Fruit fly (Drosophila melanogaster) whole organism, embryonic: Measurements from ENCODE around the gene Bub1.

ENCODE experiments used
- Aef1 ChIP-seq: fragments of 200-800 bp; sonication (Bioruptor generic); IDR thresholded peaks from 3 replicates; pipeline ENCODE4 v1.3.6; 2022; ENCODE audit warnings: missing biosample characterization, missing genetic modification characterization
- Awh ChIP-seq: fragments of 200-800 bp; sonication (Bioruptor generic); IDR thresholded peaks from 2 replicates; pipeline ENCODE4, ENCODE4 v1.3.6; 2022; ENCODE audit warnings: missing biosample characterization, missing genetic modification characterization
- CG11696 ChIP-seq: fragments of 200-800 bp; sonication (Bioruptor generic); IDR thresholded peaks from 2 replicates; pipeline ENCODE4 v1.3.6; 2022; ENCODE audit warnings: missing biosample characterization, missing genetic modification characterization
- CG1233 ChIP-seq: fragments of 200-800 bp; sonication (Bioruptor generic); optimal IDR thresholded peaks from 4 replicates; lab custom pipeline; 2018; ENCODE audit warnings: missing biosample characterization, mild to moderate bottlenecking, missing genetic modification characterization
- CG12391 ChIP-seq: fragments of 200-800 bp; sonication (Bioruptor generic); optimal IDR thresholded peaks from 3 replicates; lab custom pipeline; 2018; ENCODE audit warnings: missing biosample characterization, mild to moderate bottlenecking, missing genetic modification characterization, moderate library complexity
- CG13123 ChIP-seq: fragments of 200-800 bp; sonication (Bioruptor generic); optimal IDR thresholded peaks from 2 replicates; lab custom pipeline; 2016; ENCODE audit warnings: missing biosample characterization, missing genetic modification characterization
- CG13296 ChIP-seq: fragments of 200-800 bp; sonication (Bioruptor generic); optimal IDR thresholded peaks from 3 replicates; lab custom pipeline; 2018; ENCODE audit warnings: missing biosample characterization, mild to moderate bottlenecking, missing genetic modification characterization
- CG16815 ChIP-seq: fragments of 200-800 bp; sonication (Bioruptor generic); optimal IDR thresholded peaks from 3 replicates; lab custom pipeline; 2017; ENCODE audit warnings: missing biosample characterization, mild to moderate bottlenecking, missing genetic modification characterization
- CG17829 ChIP-seq: fragments of 200-800 bp; optimal IDR thresholded peaks from 2 replicates; lab custom pipeline; 2019; ENCODE audit warnings: missing biosample characterization, mild to moderate bottlenecking, missing genetic modification characterization, moderate library complexity
- CG18619 ChIP-seq: fragments of 200-800 bp; sonication (Bioruptor generic); optimal IDR thresholded peaks from 3 replicates; lab custom pipeline; 2017; ENCODE audit warnings: missing biosample characterization, mild to moderate bottlenecking, missing genetic modification characterization
- CG32767 ChIP-seq: fragments of 200-800 bp; sonication (Bioruptor generic); IDR thresholded peaks from 2 replicates; pipeline ENCODE4 v1.3.6; 2022; ENCODE audit warnings: missing biosample characterization, missing genetic modification characterization
- CG34422 ChIP-seq: fragments of 200-800 bp; sonication (Bioruptor generic); IDR thresholded peaks from 3 replicates; pipeline ENCODE4 v1.3.6; 2022; ENCODE audit warnings: missing biosample characterization, missing genetic modification characterization
- CG4360 ChIP-seq: fragments of 200-800 bp; sonication (Bioruptor generic); IDR thresholded peaks from 2 replicates; pipeline ENCODE4 v1.3.6; 2022; ENCODE audit warnings: missing biosample characterization, missing genetic modification characterization
- CG4820 ChIP-seq: fragments of 200-800 bp; sonication (Bioruptor generic); optimal IDR thresholded peaks from 3 replicates; lab custom pipeline; 2016; ENCODE audit warnings: missing biosample characterization, missing genetic modification characterization
- CG6654 ChIP-seq: fragments of 200-800 bp; sonication (Bioruptor generic); optimal IDR thresholded peaks from 2 replicates; lab custom pipeline; 2017; ENCODE audit warnings: missing biosample characterization, mild to moderate bottlenecking, missing genetic modification characterization
- CG7372 ChIP-seq: fragments of 200-800 bp; sonication (Bioruptor generic); IDR thresholded peaks from 2 replicates; pipeline ENCODE4 v1.3.6; 2022; ENCODE audit warnings: missing biosample characterization, missing genetic modification characterization
- CG7987 ChIP-seq: fragments of 200-800 bp; sonication (Bioruptor generic); optimal IDR thresholded peaks from 2 replicates; lab custom pipeline; 2018; ENCODE audit warnings: missing biosample characterization, mild to moderate bottlenecking, missing genetic modification characterization, moderate library complexity
- CG8089 ChIP-seq: fragments of 200-800 bp; sonication (Bioruptor generic); optimal IDR thresholded peaks from 3 replicates; lab custom pipeline; 2016; ENCODE audit warnings: missing biosample characterization, missing genetic modification characterization
- Deaf1 ChIP-seq: fragments of 200-800 bp; optimal IDR thresholded peaks from 3 replicates; lab custom pipeline; 2019; ENCODE audit warnings: missing biosample characterization, mild to moderate bottlenecking, missing genetic modification characterization, moderate library complexity
- Dfd ChIP-seq, 2 experiments: fragments of >200 bp; optimal IDR thresholded peaks; 2 replicates each; lab custom pipeline; 2017; ENCODE audit warnings: missing biosample characterization in 2 of 2, missing genetic modification characterization in 2 of 2
- Dll ChIP-seq: fragments of 200-800 bp; sonication (Bioruptor generic); IDR thresholded peaks from 4 replicates; pipeline ENCODE4 v1.3.6; 2022; ENCODE audit warnings: missing biosample characterization, missing genetic modification characterization; ENCODE audit not compliant: partially characterized antibody
- Doc2 ChIP-seq: fragments of 200-800 bp; sonication (Bioruptor generic); IDR thresholded peaks from 2 replicates; pipeline ENCODE4 v1.3.6; 2022; ENCODE audit warnings: missing biosample characterization, missing genetic modification characterization
- Doc3 ChIP-seq: fragments of 200-800 bp; sonication (Bioruptor generic); IDR thresholded peaks from 3 replicates; pipeline ENCODE4 v1.3.6; 2022; ENCODE audit warnings: missing biosample characterization, missing genetic modification characterization; ENCODE audit not compliant: partially characterized antibody
- Gsc ChIP-seq: fragments of 200-800 bp; sonication (Bioruptor generic); IDR thresholded peaks from 2 replicates; pipeline ENCODE4 v1.3.6; 2022; ENCODE audit warnings: missing biosample characterization, missing genetic modification characterization
- HmgZ ChIP-seq: fragments of 200-800 bp; sonication (Bioruptor generic); optimal IDR thresholded peaks from 2 replicates; lab custom pipeline; 2018; ENCODE audit warnings: missing biosample characterization, mild to moderate bottlenecking, missing genetic modification characterization
- Hmr ChIP-seq: fragments of 200-800 bp; sonication (Bioruptor generic); optimal IDR thresholded peaks from 3 replicates; lab custom pipeline; 2017; ENCODE audit warnings: mild to moderate bottlenecking, missing biosample characterization, missing genetic modification reagents, missing genetic modification characterization
- Hr39 ChIP-seq: fragments of >200 bp; optimal IDR thresholded peaks from 2 replicates; lab custom pipeline; 2017
- Hr51 ChIP-seq, 2 experiments: fragments of 200-800 bp; sonication (Bioruptor generic); optimal IDR thresholded peaks; 2 replicates in 1 of 2; 3 replicates in 1 of 2; lab custom pipeline; 2016 to 2018; ENCODE audit warnings: missing biosample characterization in 2 of 2, missing genetic modification characterization in 2 of 2, mild to moderate bottlenecking in 1 of 2, moderate library complexity in 1 of 2
- Lhr ChIP-seq: fragments of 200-800 bp; sonication (Bioruptor generic); optimal IDR thresholded peaks from 3 replicates; lab custom pipeline; 2017; ENCODE audit warnings: mild to moderate bottlenecking, missing biosample characterization, missing genetic modification reagents, missing genetic modification characterization
- Sox102F ChIP-seq: fragments of 200-800 bp; sonication (Bioruptor generic); optimal IDR thresholded peaks from 2 replicates; lab custom pipeline; 2018; ENCODE audit warnings: missing biosample characterization, mild to moderate bottlenecking, missing genetic modification characterization, moderate library complexity
- al ChIP-seq: fragments of 200-800 bp; sonication (Bioruptor generic); IDR thresholded peaks from 2 replicates; pipeline ENCODE4 v1.3.6; 2022; ENCODE audit warnings: missing biosample characterization, missing genetic modification characterization
- ase ChIP-seq: fragments of 200-800 bp; sonication (Bioruptor generic); IDR thresholded peaks from 3 replicates; pipeline ENCODE4 v1.3.6; 2022; ENCODE audit warnings: missing biosample characterization, missing genetic modification characterization
- bbx ChIP-seq: fragments of 200-800 bp; sonication (Bioruptor generic); IDR thresholded peaks from 2 replicates; pipeline ENCODE4 v1.3.6; 2022; ENCODE audit warnings: missing biosample characterization, missing genetic modification characterization; ENCODE audit not compliant: partially characterized antibody
- crol ChIP-seq: fragments of 200-800 bp; sonication (Bioruptor generic); IDR thresholded peaks from 2 replicates; pipeline ENCODE4 v1.3.6; 2022; ENCODE audit warnings: missing biosample characterization, missing genetic modification characterization
- dpn ChIP-seq, 2 experiments: fragments of 200-800 bp; sonication (Bioruptor generic); optimal IDR thresholded peaks; 3 replicates each; lab custom pipeline; 2016; ENCODE audit warnings: missing biosample characterization in 2 of 2, missing genetic modification characterization in 2 of 2
- fru ChIP-seq: fragments of >200 bp; optimal IDR thresholded peaks from 2 replicates; lab custom pipeline; 2017
- gfzf ChIP-seq: fragments of 200-800 bp; sonication (Bioruptor generic); optimal IDR thresholded peaks from 2 replicates; lab custom pipeline; 2016; ENCODE audit warnings: missing biosample characterization, mild to moderate bottlenecking, missing genetic modification characterization, moderate library complexity
- inv ChIP-seq: fragments of 200-800 bp; sonication (Bioruptor generic); IDR thresholded peaks from 2 replicates; pipeline ENCODE4 v1.3.6; 2022; ENCODE audit warnings: missing biosample characterization, missing genetic modification characterization; ENCODE audit not compliant: partially characterized antibody
- jumu ChIP-seq: fragments of 200-800 bp; sonication (Bioruptor generic); optimal IDR thresholded peaks from 3 replicates; lab custom pipeline; 2016; ENCODE audit warnings: missing biosample characterization, missing genetic modification characterization
- kay ChIP-seq: fragments of 200-800 bp; sonication (Bioruptor generic); optimal IDR thresholded peaks from 2 replicates; lab custom pipeline; 2016; ENCODE audit warnings: missing biosample characterization, missing genetic modification characterization
- lbe ChIP-seq: fragments of 200-800 bp; sonication (Bioruptor generic); optimal IDR thresholded peaks from 2 replicates; lab custom pipeline; 2016; ENCODE audit warnings: missing biosample characterization, mild to moderate bottlenecking, missing genetic modification characterization
- pros ChIP-seq: fragments of 200-800 bp; sonication (Bioruptor generic); optimal IDR thresholded peaks from 3 replicates; lab custom pipeline; 2019; ENCODE audit warnings: missing biosample characterization, mild to moderate bottlenecking, missing genetic modification characterization, moderate library complexity
- ro ChIP-seq: fragments of 200-800 bp; sonication (Bioruptor generic); IDR thresholded peaks from 2 replicates; pipeline ENCODE4 v1.3.6; 2022; ENCODE audit warnings: missing biosample characterization, missing genetic modification characterization
- vfl ChIP-seq: fragments of 200-800 bp; sonication (Bioruptor generic); optimal IDR thresholded peaks from 2 replicates; lab custom pipeline; 2016; ENCODE audit warnings: missing biosample characterization, missing genetic modification characterization

Bub1 gene

DNA sequence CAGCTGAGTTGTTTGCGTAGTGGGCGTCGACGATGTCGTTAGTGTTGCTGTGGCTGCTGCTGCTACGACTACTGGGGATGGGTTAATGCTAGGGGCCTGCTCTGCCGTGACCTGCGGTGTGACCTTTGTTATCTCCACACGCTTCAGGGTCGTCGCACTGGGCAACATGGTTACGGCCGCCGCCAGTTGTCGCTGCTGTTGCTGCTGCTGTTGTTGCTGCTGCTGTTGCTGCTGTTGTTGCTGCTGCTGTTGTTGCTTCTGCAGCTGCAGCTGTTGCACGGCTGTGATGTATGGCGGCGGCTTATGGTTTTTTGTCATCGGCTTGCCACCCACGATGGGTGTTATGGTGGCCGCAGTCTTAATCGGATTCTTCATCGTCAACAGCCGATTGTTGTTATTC, 41.4 kb downstream of the Bub1 start:
- TF ChIP-seq kay (GFP tag; lab: Kevin White, UChicago) (no peak), CG4820 (GFP tag; lab: Kevin White, UChicago) (no peak), Dfd (GFP tag; optimal IDR thresholded peaks at IDR 0.05; lab: Kevin White, UChicago) (peak in 1 of 2 experiments; percentile 68), CG13123 (GFP tag; lab: Kevin White, UChicago) (no peak)

DNA sequence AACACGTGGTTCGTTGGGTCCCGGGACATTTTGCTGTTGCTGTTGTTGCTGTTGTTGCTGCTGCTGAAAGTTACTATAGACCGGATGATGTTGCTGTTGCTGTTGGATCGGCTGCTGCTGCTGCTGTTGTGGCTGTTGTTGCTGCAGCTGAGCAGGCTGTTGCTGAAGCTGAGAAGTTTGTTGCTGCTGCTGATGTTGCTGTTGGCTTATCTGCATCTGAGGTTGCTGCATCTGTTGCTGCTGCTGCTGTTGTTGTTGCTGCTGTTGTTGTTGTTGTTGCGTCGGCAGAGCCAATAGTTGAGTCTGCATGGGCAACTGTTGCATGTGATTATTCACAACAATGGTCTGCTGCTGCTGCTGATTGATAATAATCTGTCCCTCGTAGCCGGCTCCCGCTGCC, 42.3 kb downstream of the Bub1 start:
- TF ChIP-seq Deaf1 (tag; lab: Kevin White, UChicago), result no peak
- no peak for TF ChIP-seq jumu (GFP tag; lab: Kevin White, UChicago)
- no peak for TF ChIP-seq bbx (GFP tag; lab: Robert Waterston, UW)
- TF ChIP-seq CG4360 (GFP tag; lab: Robert Waterston, UW), result peak; percentile 47
- TF ChIP-seq Dfd (GFP tag; optimal IDR thresholded peaks at IDR 0.05; lab: Kevin White, UChicago), result peak in 1 of 2 experiments; percentile 84

DNA sequence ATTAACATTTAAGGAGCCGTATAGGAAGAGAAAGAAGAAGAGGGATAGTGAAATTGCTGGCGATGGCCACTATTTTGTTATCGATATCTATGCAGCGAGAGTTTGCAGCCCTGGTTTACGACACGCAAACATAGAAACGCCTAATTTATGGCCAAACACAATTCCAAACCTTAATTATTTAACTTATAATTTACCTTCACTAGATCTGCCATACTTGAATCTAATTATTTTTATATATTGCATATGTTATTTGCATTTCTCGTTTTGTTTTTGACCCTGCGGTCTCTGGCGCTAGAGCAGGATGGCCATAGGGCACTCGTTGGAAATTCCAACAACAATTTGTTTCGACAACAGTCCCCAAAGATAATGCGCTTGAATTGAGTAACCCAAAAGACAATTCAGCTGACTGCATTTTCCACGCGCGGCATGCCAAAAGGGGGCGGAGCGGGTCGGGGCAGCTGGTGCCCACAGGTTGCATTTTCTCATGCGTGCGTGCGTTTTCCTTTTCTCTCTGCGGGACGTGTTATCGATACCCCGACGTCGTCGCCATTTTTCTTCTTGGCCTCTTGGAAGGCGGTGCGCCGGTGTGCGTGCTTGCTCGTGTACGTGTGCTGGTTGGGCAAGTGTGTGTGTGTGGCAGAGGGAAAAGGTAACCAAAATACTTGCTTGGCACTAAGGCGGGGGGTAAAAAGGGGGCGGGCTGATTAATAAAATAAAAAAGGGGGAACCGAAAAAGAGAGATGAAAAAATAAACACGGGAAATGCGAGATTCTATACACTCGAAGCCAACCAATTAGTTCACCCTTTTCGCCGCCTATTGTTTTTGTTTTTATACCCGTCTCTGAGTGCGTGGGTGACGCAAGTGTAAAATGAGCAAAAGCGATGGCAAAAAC, 46.5 kb downstream of the Bub1 start:
- TF ChIP-seq Hr51 (GFP tag; optimal IDR thresholded peaks at IDR 0.05; lab: Kevin White, UChicago) (peak in 1 of 2 experiments; percentile 5), Awh (GFP tag; lab: Robert Waterston, UW) (peak; percentile 56; the same call in 1 of the 2 replicates), ro (GFP tag; lab: Robert Waterston, UW) (0 out of 2 replicates have a peak, but pooled peaks have one; percentile 16), HmgZ (peak; percentile 2), Doc2 (GFP tag; lab: Robert Waterston, UW) (peak; percentile 46; the same call in 1 of the 2 replicates), CG32767 (GFP tag; lab: Robert Waterston, UW) (0 out of 2 replicates have a peak, but pooled peaks have one; percentile 8), CG1233 (GFP tag; lab: Kevin White, UChicago) (no peak), dpn (GFP tag; optimal IDR thresholded peaks at IDR 0.05; lab: Kevin White, UChicago) (peak; percentile 49 to 62), lbe (GFP tag; lab: Kevin White, UChicago) (peak; percentile 21), CG7372 (GFP tag; lab: Robert Waterston, UW) (0 out of 2 replicates have a peak, but pooled peaks have one; percentile 6), crol (GFP tag; lab: Robert Waterston, UW) (peak; percentile 97), bbx (GFP tag; lab: Robert Waterston, UW) (peak; percentile 69), Hmr (GFP tag; lab: Kevin White, UChicago) (peak; percentile 66), CG17829 (peak; percentile 15), ase (peak; percentile 54; the same call in 1 of the 3 replicates), pros (GFP tag; lab: Kevin White, UChicago) (peak; percentile 90), CG12391 (tag; lab: Kevin White, UChicago) (peak; percentile 36), CG16815 (GFP tag; lab: Kevin White, UChicago) (peak; percentile 24), CG6654 (GFP tag; lab: Kevin White, UChicago) (no peak), Aef1 (GFP tag; lab: Robert Waterston, UW) (peak; percentile 29), vfl (GFP tag; lab: Kevin White, UChicago) (peak; percentile 40), CG34422 (GFP tag; lab: Robert Waterston, UW) (peak; percentile 80), Doc3 (GFP tag; lab: Robert Waterston, UW) (peak; percentile 57; the same call in 2 of the 3 replicates), Dll (peak; percentile 77), CG18619 (GFP tag; lab: Kevin White, UChicago) (peak; percentile 13), gfzf (GFP tag; lab: Kevin White, UChicago) (peak; percentile 7), al (GFP tag; lab: Robert Waterston, UW) (peak; percentile 66), CG11696 (peak; percentile 83), inv (GFP tag; lab: Robert Waterston, UW) (peak; percentile 57; the same call in 1 of the 2 replicates), CG13296 (GFP tag; lab: Kevin White, UChicago) (no peak), CG8089 (GFP tag; lab: Kevin White, UChicago) (peak; percentile 13), Hr39 (lab: Kevin White, UChicago) (no peak), Lhr (GFP tag; lab: Kevin White, UChicago) (no peak), Sox102F (GFP tag; lab: Kevin White, UChicago) (peak; percentile 59), Gsc (GFP tag; lab: Robert Waterston, UW) (no peak), Dfd (GFP tag; optimal IDR thresholded peaks at IDR 0.05; lab: Kevin White, UChicago) (no peak), CG7987 (GFP tag; lab: Kevin White, UChicago) (peak; percentile 8), fru (lab: Kevin White, UChicago) (no peak)
